Worm (Caenorhabditis elegans) whole organism, L1 larva: ENCODE results near the gene srh-265.

Source experiments
- elt-3 ChIP-seq, 6 experiments: fragments of 150-350 bp in 1 of 6; sonication (generic microtip); optimal IDR thresholded peaks; 2 replicates each; lab custom pipeline; 2017 to 2018; ENCODE audit warnings: missing biosample characterization in 6 of 6, missing genetic modification characterization in 6 of 6, inconsistent platforms in 1 of 6
- lin-39 ChIP-seq: fragments of 150-350 bp; optimal IDR thresholded peaks from 2 replicates; lab custom pipeline; 2014; ENCODE audit warnings: missing biosample characterization, missing genetic modification reagents, missing genetic modification characterization
- mab-9 ChIP-seq: fragments of 200-800 bp; sonication (Bioruptor generic); IDR thresholded peaks from 2 replicates; pipeline ENCODE4 v1.3.6; 2022; ENCODE audit warnings: missing genetic modification reagents, missing genetic modification characterization, missing compliant biosample characterization
- nhr-11 ChIP-seq: fragments of 150-350 bp; optimal IDR thresholded peaks from 2 replicates; lab custom pipeline; 2014; ENCODE audit warnings: missing biosample characterization, missing genetic modification characterization
- nhr-237 ChIP-seq: fragments of 150-350 bp; optimal IDR thresholded peaks from 2 replicates; lab custom pipeline; 2014; ENCODE audit warnings: missing biosample characterization, missing genetic modification characterization
- nhr-76 ChIP-seq: sonication (generic microtip); optimal IDR thresholded peaks from 2 replicates; lab custom pipeline; 2017; ENCODE audit warnings: missing biosample characterization, missing genetic modification characterization
- ztf-4 ChIP-seq: fragments of 150-350 bp; optimal IDR thresholded peaks from 2 replicates; lab custom pipeline; 2014; ENCODE audit warnings: missing biosample characterization, missing genetic modification characterization

- TF ChIP-seq mab-9 (GFP tag; lab: Robert Waterston, UW) (no peak), lin-39 (tag; lab: Kevin White, UChicago) (no peak), nhr-237 (tag; lab: Kevin White, UChicago) (no peak), elt-3 (tag; optimal IDR thresholded peaks at IDR 0.05; lab: Kevin White, UChicago) (no peak), ztf-4 (tag; lab: Kevin White, UChicago) (no peak), nhr-76 (tag; lab: Kevin White, UChicago) (no peak), nhr-11 (tag; lab: Kevin White, UChicago) (no peak)
Measured at ce11 chrV:15379817-15380216, 36.2 kb upstream of the srh-265 start, which contains the start of gene srh-251.
